Fruit fly (Drosophila melanogaster) whole organism: ENCODE data around the gene CG15035.

ENCODE experiments used
- Dll ChIP-seq: fragments of >200 bp; optimal IDR thresholded peaks from 2 replicates; lab custom pipeline; 2017
- EcR ChIP-seq, 2 experiments: fragments of >200 bp; optimal IDR thresholded peaks; 2 replicates each; lab custom pipeline; 2017; ENCODE audit warnings: missing biosample characterization in 2 of 2, missing genetic modification characterization in 2 of 2, missing genetic modification reagents in 2 of 2
- pan ChIP-seq: fragments of >200 bp; optimal IDR thresholded peaks from 2 replicates; lab custom pipeline; 2017
- psq ChIP-seq: fragments of >200 bp; optimal IDR thresholded peaks from 2 replicates; lab custom pipeline; 2017

dm6 chrX:7405697-7406096, 2.7 kb upstream of the CG15035 start, which contains the start of gene CG1677:
- TF ChIP-seq pan (lab: Kevin White, UChicago) (no peak), Dll (lab: Kevin White, UChicago) (no peak), psq (lab: Kevin White, UChicago) (no peak), EcR (GFP tag; optimal IDR thresholded peaks at IDR 0.05; lab: Kevin White, UChicago) (no peak)
